Worm (Caenorhabditis elegans): Measurements from ENCODE around the gene gid-8.

DNA sequence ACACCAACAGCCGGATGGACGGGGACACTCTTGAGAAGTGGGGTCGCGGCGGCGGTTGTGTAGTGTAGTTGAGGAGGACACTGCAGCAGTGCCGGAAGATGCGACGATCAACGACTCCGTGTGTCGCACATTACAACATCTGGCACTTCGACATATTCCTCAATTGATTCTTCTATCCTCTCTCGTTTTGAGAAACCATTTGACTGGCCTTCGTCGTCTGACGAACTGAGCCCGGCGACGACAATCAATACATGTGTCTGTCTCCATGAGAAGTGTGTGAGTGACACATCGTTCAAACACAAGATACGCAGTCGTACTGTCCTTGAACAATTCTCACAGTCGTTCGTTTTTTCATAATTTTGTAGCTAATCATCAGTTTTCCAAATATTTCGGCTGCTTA is 5.0 kb downstream of the gid-8 start:
- no peak for TF ChIP-seq dmd-4 (tag; optimal IDR thresholded peaks at IDR 0.05; ENCODE audit: borderline replicate concordance)
- no peak for TF ChIP-seq hlh-30 (tag; optimal IDR thresholded peaks at IDR 0.05; ENCODE audit: insufficient read depth)
- TF ChIP-seq ama-1 (optimal IDR thresholded peaks at IDR 0.05) = no peak
- no peak for TF ChIP-seq sdc-2 (tag; optimal IDR thresholded peaks at IDR 0.05)
- no peak for TF ChIP-seq F13H6.1 (tag; optimal IDR thresholded peaks at IDR 0.05)
- TF ChIP-seq lin-11 (tag; optimal IDR thresholded peaks at IDR 0.05) = no peak
- no peak for TF ChIP-seq ceh-22 (tag; optimal IDR thresholded peaks at IDR 0.05)
- TF ChIP-seq nhr-11 (tag; optimal IDR thresholded peaks at IDR 0.05) = no peak
- no peak for TF ChIP-seq C38D4.7 (GFP tag; optimal IDR thresholded peaks at IDR 0.05)
- TF ChIP-seq K02D7.2 (tag; optimal IDR thresholded peaks at IDR 0.05) = no peak
- no peak for TF ChIP-seq elt-2 (tag; optimal IDR thresholded peaks at IDR 0.05)
- TF ChIP-seq fkh-10 (GFP tag; optimal IDR thresholded peaks at IDR 0.05) = no peak
